Worm (Caenorhabditis elegans): ENCODE measurements around the gene ltah-1.1.

DNA sequence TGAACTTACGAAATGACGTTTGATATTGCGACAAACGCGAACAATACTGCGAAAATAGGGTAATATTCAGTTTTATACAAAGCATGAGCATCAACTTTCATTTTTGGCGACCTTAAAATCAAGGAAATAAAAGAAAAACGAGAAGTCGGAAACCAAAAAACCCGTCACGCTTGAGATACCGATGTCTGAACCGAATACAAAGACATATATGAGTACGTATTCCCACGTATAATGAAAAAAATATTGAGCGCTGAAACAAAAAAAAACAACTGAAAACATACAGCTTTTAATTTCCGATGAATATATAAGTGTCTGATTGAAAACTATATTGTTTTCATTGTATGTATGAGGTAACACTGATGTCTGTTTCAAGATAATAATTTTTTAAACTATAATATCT, 49.7 kb upstream of the ltah-1.1 start, which contains the start of gene sre-18:
- TF ChIP-seq ztf-23 (GFP tag; IDR thresholded peaks at IDR 0.05) (no peak), ref-1 (GFP tag; conservative IDR thresholded peaks at IDR 0.05) (no peak), klf-2 (GFP tag; conservative IDR thresholded peaks at IDR 0.05) (no peak)
